Worm (Caenorhabditis elegans): ENCODE measurements around the gene nhr-25.

Gene nhr-25

ce11 chrX:13046324-13046723, 38.0 kb downstream of the nhr-25 start (continued):
- TF ChIP-seq Y75B8A.6 (GFP tag; IDR thresholded peaks at IDR 0.05) (peak; percentile 76), ces-1 (GFP tag; optimal IDR thresholded peaks at IDR 0.05) (peak; percentile 35), nhr-48 (tag; optimal IDR thresholded peaks at IDR 0.05) (peak; percentile 80), nhr-77 (tag; optimal IDR thresholded peaks at IDR 0.05) (peak; percentile 66), nhr-111 (GFP tag; optimal IDR thresholded peaks at IDR 0.05) (peak; percentile 92), lsy-2 (tag; optimal IDR thresholded peaks at IDR 0.05) (peak in 1 of 2 experiments; percentile 45), lin-13 (GFP tag; optimal IDR thresholded peaks at IDR 0.05) (peak; percentile 75), daf-19 (GFP tag; conservative IDR thresholded peaks at IDR 0.05) (peak; percentile 95), hlh-11 (tag; optimal IDR thresholded peaks at IDR 0.05) (peak; percentile 75), set-16 (GFP tag; IDR thresholded peaks at IDR 0.05) (peak; percentile 63; the same call in 1 of the 2 replicates), tag-97 (GFP tag; IDR thresholded peaks at IDR 0.05) (0 out of 2 replicates have a peak, but pooled peaks have one; percentile 50), nhr-42 (GFP tag; IDR thresholded peaks at IDR 0.05) (peak; percentile 93), dmd-9 (GFP tag; IDR thresholded peaks at IDR 0.05) (peak; percentile 93), Y105C5A.15 (GFP tag; IDR thresholded peaks at IDR 0.05) (peak; percentile 93), hlh-30 (tag; optimal IDR thresholded peaks at IDR 0.05; ENCODE audit: insufficient read depth) (peak; percentile 79), snpc-1.2 (GFP tag; IDR thresholded peaks at IDR 0.05) (peak; percentile 94), duxl-1 (tag; optimal IDR thresholded peaks at IDR 0.05; ENCODE audit: poor library complexity) (peak; percentile 88), lin-29 (GFP tag; IDR thresholded peaks at IDR 0.05) (peak; percentile 75), ceh-32 (tag; optimal IDR thresholded peaks at IDR 0.05; ENCODE audit: poor library complexity) (peak; percentile 35), egl-43 (GFP tag; IDR thresholded peaks at IDR 0.05) (peak; percentile 99), dpl-1 (GFP tag; optimal IDR thresholded peaks at IDR 0.05) (peak; percentile 32), ctbp-1 (GFP tag; IDR thresholded peaks at IDR 0.05) (peak; percentile 97), nhr-11 (tag; optimal IDR thresholded peaks at IDR 0.05) (peak; percentile 79), T20F7.1 (GFP tag; optimal IDR thresholded peaks at IDR 0.05) (peak; percentile 77), sdz-12 (GFP tag; optimal IDR thresholded peaks at IDR 0.05) (peak; percentile 95), madf-5 (GFP tag; IDR thresholded peaks at IDR 0.05) (peak; percentile 74 to 92; a peak in 3 of 4 replicates), saeg-2 (GFP tag; IDR thresholded peaks at IDR 0.05) (peak; percentile 87), php-3 (GFP tag; IDR thresholded peaks at IDR 0.05) (peak; percentile 86), unc-130 (GFP tag; optimal IDR thresholded peaks at IDR 0.05) (peak; percentile 52), Y5F2A.4 (GFP tag; optimal IDR thresholded peaks at IDR 0.05) (peak; percentile 81), daf-8 (GFP tag; IDR thresholded peaks at IDR 0.05) (0 out of 2 replicates have a peak, but pooled peaks have one; percentile 35), jun-1 (tag; optimal IDR thresholded peaks at IDR 0.05) (peak; percentile 85), F49E8.2 (tag; optimal IDR thresholded peaks at IDR 0.05; ENCODE audit: borderline replicate concordance) (peak; percentile 49), ztf-7 (tag; optimal IDR thresholded peaks at IDR 0.05) (peak; percentile 77), nhr-41 (GFP tag; IDR thresholded peaks at IDR 0.05) (peak; percentile 85), F26F4.8 (GFP tag; conservative IDR thresholded peaks at IDR 0.05) (peak; percentile 66; the same call in 1 of the 2 replicates), mdl-1 (tag; optimal IDR thresholded peaks at IDR 0.05) (peak; percentile 66 to 75), vab-7 (GFP tag; IDR thresholded peaks at IDR 0.05) (peak; percentile 96), dmd-6 (GFP tag; IDR thresholded peaks at IDR 0.05) (peak; percentile 87), aha-1 (tag) (peak; percentile 100), hmg-1.1 (GFP tag; IDR thresholded peaks at IDR 0.05) (peak; percentile 99), nhr-25 (tag; optimal IDR thresholded peaks at IDR 0.05; ENCODE audit: borderline replicate concordance, insufficient read depth) (peak; percentile 45), zfp-3 (GFP tag; conservative IDR thresholded peaks at IDR 0.05) (peak; percentile 64; the same call in 1 of the 2 replicates), mxl-2 (GFP tag; conservative IDR thresholded peaks at IDR 0.05) (peak; percentile 77), spr-1 (tag; optimal IDR thresholded peaks at IDR 0.05) (peak; percentile 75), lir-3 (tag; optimal IDR thresholded peaks at IDR 0.05) (peak; percentile 73), mxl-3 (GFP tag; optimal IDR thresholded peaks at IDR 0.05) (peak; percentile 63), spr-3 (GFP tag; optimal IDR thresholded peaks at IDR 0.05) (peak; percentile 70), mdt-29 (GFP tag; IDR thresholded peaks at IDR 0.05) (peak; percentile 85)
